Worm (Caenorhabditis elegans): ENCODE data around the gene chst-1.

chst-1 gene

ce11 chrII:8106921-8107695, at the start of gene chst-1, which contains the start of gene C41C4.9:
Gene chst-1, minus strand, starts transcription at chrII:8106971.
Gene C41C4.9, plus strand, starts transcription at chrII:8107645.
- TF ChIP-seq W03F9.2 (tag; optimal IDR thresholded peaks at IDR 0.05) (no peak), dao-5 (tag; optimal IDR thresholded peaks at IDR 0.05) (peak; percentile 90), him-1 (tag; optimal IDR thresholded peaks at IDR 0.05) (peak; percentile 19)

DNA sequence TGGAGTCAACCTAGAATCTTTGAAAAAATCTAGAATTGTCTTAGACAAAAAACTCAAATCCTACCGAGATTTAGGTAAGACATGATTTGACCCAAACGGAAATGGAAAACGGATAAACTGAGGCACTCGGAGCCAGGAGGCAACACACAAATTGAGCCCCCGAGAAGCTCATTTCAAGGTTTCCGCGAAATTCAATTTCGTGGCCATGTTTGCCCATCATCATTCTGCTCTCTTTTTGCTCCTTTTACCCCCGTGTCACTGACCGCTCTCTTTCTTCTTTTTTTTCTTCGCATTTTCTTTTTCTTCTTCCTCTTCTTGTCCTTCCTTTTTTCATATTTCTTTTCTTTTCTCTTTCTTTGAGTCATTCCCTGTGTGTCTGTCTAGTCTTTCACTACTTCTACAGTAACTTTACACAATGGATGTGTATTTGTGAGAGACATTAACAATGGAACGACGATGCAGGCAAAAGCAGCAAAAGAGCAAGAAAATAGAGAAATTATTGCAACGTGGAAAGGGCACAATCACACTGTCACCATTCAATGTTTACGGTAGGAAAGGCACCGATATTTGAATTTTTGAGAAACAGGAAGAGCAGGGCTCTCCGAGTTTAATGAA, 46.0 kb upstream of the chst-1 start:
- TF ChIP-seq dao-5 (tag; optimal IDR thresholded peaks at IDR 0.05) = no peak
- no peak for TF ChIP-seq him-1 (tag; optimal IDR thresholded peaks at IDR 0.05)
- no peak for TF ChIP-seq W03F9.2 (tag; optimal IDR thresholded peaks at IDR 0.05)

DNA sequence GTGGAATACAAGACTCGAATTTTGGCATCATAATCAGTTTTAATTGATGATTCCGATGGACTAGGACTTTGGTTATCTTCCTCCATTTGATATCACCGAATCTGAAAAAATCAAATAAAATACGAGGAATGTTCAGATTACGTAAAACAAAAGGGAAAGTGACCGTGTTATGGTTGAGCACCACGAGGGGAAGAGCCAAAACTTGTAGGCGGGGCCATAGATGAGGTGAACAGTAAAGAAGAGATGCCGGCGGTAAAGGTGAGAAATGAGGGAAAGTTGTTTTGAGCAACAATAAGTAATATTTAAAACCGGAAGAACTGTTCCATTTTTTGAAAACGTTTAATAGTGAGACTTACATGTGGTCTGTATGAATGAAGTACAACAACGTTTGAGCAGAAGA, 43.2 kb upstream of the chst-1 start, which contains the start of gene F10B5.3:
TSS of gene F10B5.3 (minus strand) at position 101 of the 400 bp plus-strand sequence.
- TF ChIP-seq W03F9.2 (tag; optimal IDR thresholded peaks at IDR 0.05) (no peak), dao-5 (tag; optimal IDR thresholded peaks at IDR 0.05) (no peak), him-1 (tag; optimal IDR thresholded peaks at IDR 0.05) (no peak)

DNA sequence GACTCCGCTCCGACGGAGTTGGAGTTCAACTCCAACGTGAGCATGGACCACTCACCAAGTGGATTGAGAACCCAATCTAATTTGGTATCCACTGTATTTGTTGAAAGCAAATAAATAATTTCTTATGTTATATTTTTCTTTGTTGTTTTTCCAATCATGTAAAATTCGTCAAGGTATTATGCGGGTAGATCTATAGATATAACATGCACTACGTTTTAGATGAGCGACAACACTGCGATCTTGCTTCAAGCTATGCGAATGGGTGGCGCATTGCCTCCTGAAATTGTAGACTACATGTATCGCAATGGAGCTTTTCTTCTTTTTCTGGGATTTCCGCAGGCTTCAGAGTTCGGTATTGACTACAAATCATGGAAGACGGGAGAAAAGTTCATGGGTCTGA, 37.8 kb upstream of the chst-1 start, which contains the start of gene F10B5.2:
TSS of gene F10B5.2 (plus strand) at position 220 of the 400 bp plus-strand sequence.
- TF ChIP-seq him-1 (tag; optimal IDR thresholded peaks at IDR 0.05) (no peak), dao-5 (tag; optimal IDR thresholded peaks at IDR 0.05) (no peak), W03F9.2 (tag; optimal IDR thresholded peaks at IDR 0.05) (no peak)

- TF ChIP-seq dao-5 (tag; optimal IDR thresholded peaks at IDR 0.05) = no peak
- peak; percentile 76 for TF ChIP-seq W03F9.2 (tag; optimal IDR thresholded peaks at IDR 0.05)
- TF ChIP-seq him-1 (tag; optimal IDR thresholded peaks at IDR 0.05) = no peak
Measured at ce11 chrII:8143278-8143931, 36.6 kb upstream of the chst-1 start, which contains the start of the genes ints-11 and rpl-10. Gene ints-11, minus strand, starts transcription at chrII:8143478. Gene rpl-10, plus strand, starts transcription at chrII:8143881.

DNA sequence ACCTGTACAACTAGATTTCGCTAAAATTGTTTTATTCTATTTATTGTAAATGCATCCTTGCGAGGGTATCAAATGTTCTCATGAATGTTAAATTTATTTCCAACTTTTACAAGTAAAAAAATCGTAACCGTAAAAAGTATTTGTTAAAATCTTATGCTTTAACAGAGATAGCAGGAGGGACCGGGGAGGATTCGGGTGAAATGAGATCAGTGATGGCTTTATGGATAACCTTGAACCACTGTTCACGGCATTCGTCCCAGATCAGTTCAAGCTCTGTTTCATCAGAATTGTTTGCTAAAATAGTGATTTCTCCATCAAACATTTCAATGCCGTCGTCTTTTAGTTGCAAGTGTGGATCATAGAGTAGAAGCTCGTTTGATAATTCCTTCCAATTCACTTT, 34.4 kb upstream of the chst-1 start:
- no peak for TF ChIP-seq dao-5 (tag; optimal IDR thresholded peaks at IDR 0.05)
- no peak for TF ChIP-seq W03F9.2 (tag; optimal IDR thresholded peaks at IDR 0.05)
- no peak for TF ChIP-seq him-1 (tag; optimal IDR thresholded peaks at IDR 0.05)

DNA sequence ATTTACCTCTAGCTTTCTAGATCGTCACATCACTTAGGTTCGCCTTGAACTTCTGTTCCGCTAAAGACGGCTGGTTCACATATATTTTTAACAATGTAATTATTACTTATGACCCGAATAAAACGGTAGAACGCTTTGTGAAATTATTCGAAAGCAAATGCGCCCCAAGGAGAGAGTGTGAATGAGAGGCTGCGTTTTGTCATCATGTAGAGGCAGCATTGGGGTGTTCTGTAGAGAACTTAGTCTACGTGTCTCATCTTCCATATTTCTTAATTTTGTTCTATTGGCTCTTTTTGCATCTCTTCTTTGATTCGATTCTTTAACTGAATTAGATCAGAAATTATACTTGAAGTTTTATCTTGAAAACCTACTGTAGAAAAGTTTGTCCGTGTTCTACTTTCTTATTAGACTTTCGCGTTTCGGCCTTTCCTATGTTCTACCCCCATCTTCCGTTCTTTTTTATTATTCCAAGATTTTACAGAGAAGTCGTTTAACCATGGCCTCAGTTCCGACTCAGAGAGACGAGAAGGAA, 31.3 kb upstream of the chst-1 start, which contains the start of gene cdc-48.2:
TSS of gene cdc-48.2 (plus strand) at position 482 of the 532 bp plus-strand sequence.
- TF ChIP-seq dao-5 (tag; optimal IDR thresholded peaks at IDR 0.05) (no peak), W03F9.2 (tag; optimal IDR thresholded peaks at IDR 0.05) (no peak), him-1 (tag; optimal IDR thresholded peaks at IDR 0.05) (no peak)

- TF ChIP-seq him-1 (tag; optimal IDR thresholded peaks at IDR 0.05) (no peak), W03F9.2 (tag; optimal IDR thresholded peaks at IDR 0.05) (no peak), dao-5 (tag; optimal IDR thresholded peaks at IDR 0.05) (no peak)
Measured at ce11 chrII:8137379-8137778, 30.6 kb upstream of the chst-1 start.

ce11 chrII:8136818-8137217, 30.0 kb upstream of the chst-1 start, which contains the start of gene ctns-1:
Gene ctns-1, minus strand, starts transcription at chrII:8136918.
- no peak for TF ChIP-seq dao-5 (tag; optimal IDR thresholded peaks at IDR 0.05)
- no peak for TF ChIP-seq him-1 (tag; optimal IDR thresholded peaks at IDR 0.05)
- no peak for TF ChIP-seq W03F9.2 (tag; optimal IDR thresholded peaks at IDR 0.05)

DNA sequence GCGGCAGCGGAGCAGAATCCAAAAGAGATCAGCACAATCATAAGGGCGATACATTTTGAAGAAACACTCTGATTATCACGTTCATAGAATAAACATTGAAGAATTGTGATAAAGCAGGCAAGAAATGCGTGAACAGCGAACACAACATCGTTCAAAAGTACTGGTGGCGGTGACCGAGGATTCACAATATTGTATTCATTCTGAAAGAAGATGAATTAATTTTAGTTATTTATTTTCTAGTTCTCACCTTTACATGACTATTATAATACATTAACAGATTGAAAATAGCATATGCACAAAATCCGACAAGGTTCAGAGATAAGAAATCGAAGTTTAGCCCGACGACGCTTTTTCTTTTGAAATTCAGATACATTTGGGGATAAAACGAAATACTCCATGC, 29.2 kb upstream of the chst-1 start:
- TF ChIP-seq dao-5 (tag; optimal IDR thresholded peaks at IDR 0.05) = no peak
- no peak for TF ChIP-seq W03F9.2 (tag; optimal IDR thresholded peaks at IDR 0.05)
- no peak for TF ChIP-seq him-1 (tag; optimal IDR thresholded peaks at IDR 0.05)

DNA sequence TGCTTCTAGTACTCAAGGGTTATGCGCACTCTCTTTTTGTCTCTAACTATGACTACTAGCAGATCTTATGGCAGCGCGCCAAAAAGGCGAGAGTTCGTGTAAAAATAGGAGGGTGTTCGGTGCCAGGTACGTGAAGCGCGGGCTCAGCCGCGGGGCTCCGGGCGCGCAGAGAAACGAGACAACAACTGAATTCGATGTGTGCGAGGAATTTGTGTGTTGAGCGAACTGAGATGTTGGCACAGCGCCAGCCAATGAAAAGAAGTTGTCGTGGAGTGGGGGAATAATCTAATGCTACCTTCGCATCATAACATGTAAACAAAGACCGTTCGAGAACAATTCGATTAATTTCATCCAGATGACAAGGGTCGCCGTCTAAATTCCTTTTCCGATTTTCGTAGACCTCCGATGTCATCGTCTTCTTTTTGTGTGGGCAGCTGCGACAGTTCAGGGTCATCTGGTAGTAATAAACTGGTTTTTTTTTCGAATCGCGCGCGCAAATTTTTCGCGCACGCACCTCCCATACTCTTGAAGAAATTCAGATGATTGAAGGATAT, 24.7 kb upstream of the chst-1 start:
- no peak for TF ChIP-seq dao-5 (tag; optimal IDR thresholded peaks at IDR 0.05)
- peak; percentile 67 for TF ChIP-seq him-1 (tag; optimal IDR thresholded peaks at IDR 0.05)

DNA sequence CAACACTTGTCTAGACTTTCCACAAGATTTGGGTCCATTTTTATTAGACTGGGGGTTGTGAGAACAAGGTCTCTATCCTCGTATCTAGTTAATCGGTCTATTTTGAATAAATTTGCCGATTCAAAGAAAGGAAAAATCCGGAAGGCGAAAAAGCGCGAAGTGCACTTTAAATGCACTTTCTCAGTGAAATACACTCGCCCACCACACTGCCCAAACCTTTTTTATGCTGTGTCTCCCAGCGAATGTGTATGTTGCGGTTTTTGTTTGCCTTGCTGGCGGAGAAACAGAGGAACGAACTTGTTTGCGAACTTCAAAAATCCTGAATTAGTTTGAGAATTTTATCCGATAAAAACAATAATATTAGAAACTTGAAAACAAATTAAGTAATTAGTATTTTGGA, 24.0 kb upstream of the chst-1 start:
- TF ChIP-seq dao-5 (tag; optimal IDR thresholded peaks at IDR 0.05) (no peak), him-1 (tag; optimal IDR thresholded peaks at IDR 0.05) (no peak), W03F9.2 (tag; optimal IDR thresholded peaks at IDR 0.05) (no peak)

ce11 chrII:8129495-8130010, 22.8 kb upstream of the chst-1 start, which contains the start of gene ulp-4:
Gene ulp-4, plus strand, starts transcription at chrII:8129960.
- TF ChIP-seq dao-5 (tag; optimal IDR thresholded peaks at IDR 0.05) = no peak
- TF ChIP-seq W03F9.2 (tag; optimal IDR thresholded peaks at IDR 0.05) = no peak
- TF ChIP-seq him-1 (tag; optimal IDR thresholded peaks at IDR 0.05) = no peak
